Worm (Caenorhabditis elegans) whole organism, early embryonic: ENCODE data around the gene srz-64.
"Not testable (repeated sequence)": the region's sequence is repeated elsewhere in the genome, so short reads cannot be mapped to it uniquely, and the experiment has no call there.

Experiments
- F13C5.2 ChIP-seq: sonication (generic microtip); optimal IDR thresholded peaks from 2 replicates; lab custom pipeline; 2017; ENCODE audit warnings: mild to moderate bottlenecking, missing genetic modification characterization, inconsistent platforms, missing compliant biosample characterization
- ama-1 ChIP-seq: fragments of 150-350 bp; optimal IDR thresholded peaks from 2 replicates; lab custom pipeline; 2014
- ceh-13 ChIP-seq: fragments of 200-800 bp; sonication (Bioruptor generic); optimal IDR thresholded peaks from 2 replicates; lab custom pipeline; 2018; ENCODE audit warnings: mild to moderate bottlenecking, missing genetic modification characterization, missing compliant biosample characterization
- ets-7 ChIP-seq: sonication (generic microtip); optimal IDR thresholded peaks from 2 replicates; lab custom pipeline; 2016; ENCODE audit warnings: missing genotype, missing genetic modification characterization, missing compliant biosample characterization
- flt-1 ChIP-seq: fragments of 200-800 bp; sonication (Bioruptor generic); IDR thresholded peaks from 2 replicates; pipeline ENCODE4 v1.3.6; 2022; ENCODE audit warnings: missing genetic modification characterization, missing compliant biosample characterization
- hmbx-1 ChIP-seq: sonication (generic microtip); optimal IDR thresholded peaks from 2 replicates; lab custom pipeline; 2016; ENCODE audit warnings: mild to moderate bottlenecking, missing genetic modification characterization, missing compliant biosample characterization
- hnd-1 ChIP-seq: sonication (generic microtip); optimal IDR thresholded peaks from 2 replicates; lab custom pipeline; 2016; ENCODE audit warnings: missing genetic modification characterization, missing compliant biosample characterization
- sea-1 ChIP-seq: fragments of 200-800 bp; sonication (Bioruptor generic); conservative IDR thresholded peaks from 2 replicates; pipeline ENCODE4 v1.3.6; 2022; ENCODE audit warnings: missing genetic modification characterization, missing compliant biosample characterization
- tbx-37 ChIP-seq: fragments of 200-800 bp; sonication (Bioruptor generic); conservative IDR thresholded peaks from 2 replicates; pipeline ENCODE4 v1.3.6; 2022; ENCODE audit warnings: missing genetic modification reagents, missing genetic modification characterization, missing compliant biosample characterization

ce11 chrII:1278350-1278749 is 14.7 kb downstream of the srz-64 start, which contains the start of gene srz-63:
- not testable (repeated sequence) for TF ChIP-seq sea-1 (GFP tag; lab: Robert Waterston, UW); tbx-37 (GFP tag; lab: Robert Waterston, UW); ceh-13 (GFP tag; lab: Kevin White, UChicago); hnd-1 (tag; lab: Kevin White, UChicago); ama-1 (lab: Kevin White, UChicago); hmbx-1 (tag; lab: Kevin White, UChicago); flt-1 (GFP tag; lab: Robert Waterston, UW); F13C5.2 (tag; lab: Kevin White, UChicago); ets-7
